Worm (Caenorhabditis elegans): ENCODE data around the gene F21D12.3.
"Not testable (repeated sequence)": the region's sequence is repeated elsewhere in the genome, so short reads cannot be mapped to it uniquely, and the experiment has no call there.

F21D12.3 gene

ce11 chrII:7323925-7324324 lies at the start of gene F21D12.3:
F21D12.3 (minus strand) TSS chrII:7324025.
- TF ChIP-seq ceh-28 (tag; optimal IDR thresholded peaks at IDR 0.05) (no peak), egl-27 (tag; optimal IDR thresholded peaks at IDR 0.05) (no peak), tra-1 (GFP tag; IDR thresholded peaks at IDR 0.05) (no peak), sdz-12 (GFP tag; optimal IDR thresholded peaks at IDR 0.05) (peak; percentile 16), mes-2 (tag; optimal IDR thresholded peaks at IDR 0.05; ENCODE audit: poor library complexity, severe bottlenecking) (peak; percentile 8), madf-9 (GFP tag; conservative IDR thresholded peaks at IDR 0.05) (0 out of 2 replicates have a peak, but pooled peaks have one; percentile 50), dmd-6 (GFP tag; IDR thresholded peaks at IDR 0.05) (0 out of 2 replicates have a peak, but pooled peaks have one; percentile 12), tag-97 (GFP tag; IDR thresholded peaks at IDR 0.05) (no peak), unc-62 (GFP tag; optimal IDR thresholded peaks at IDR 0.05 in 1 of 2) (no peak), unc-62 (tag; optimal IDR thresholded peaks at IDR 0.05) (no peak), skn-1 (tag; optimal IDR thresholded peaks at IDR 0.05) (no peak), set-16 (GFP tag; IDR thresholded peaks at IDR 0.05) (no peak), duxl-1 (tag; optimal IDR thresholded peaks at IDR 0.05; ENCODE audit: poor library complexity) (no peak), daf-8 (GFP tag; IDR thresholded peaks at IDR 0.05) (no peak), egl-43 (GFP tag; IDR thresholded peaks at IDR 0.05) (0 out of 2 replicates have a peak, but pooled peaks have one; percentile 8), hlh-30 (tag; optimal IDR thresholded peaks at IDR 0.05; ENCODE audit: insufficient read depth) (peak; percentile 24), hif-1 (tag; optimal IDR thresholded peaks at IDR 0.05) (no peak), lim-7 (GFP tag; IDR thresholded peaks at IDR 0.05) (0 out of 2 replicates have a peak, but pooled peaks have one; percentile 19), hmg-1.1 (GFP tag; IDR thresholded peaks at IDR 0.05) (no peak), T26A8.4 (GFP tag; IDR thresholded peaks at IDR 0.05) (0 out of 2 replicates have a peak, but pooled peaks have one; percentile 17), snpc-1.2 (GFP tag; IDR thresholded peaks at IDR 0.05) (no peak)

- TF ChIP-seq arid-1 (GFP tag; conservative IDR thresholded peaks at IDR 0.05) (peak; percentile 29; the same call in 1 of the 2 replicates), lin-38 (GFP tag; IDR thresholded peaks at IDR 0.05) (peak; percentile 46), F26F4.8 (GFP tag; conservative IDR thresholded peaks at IDR 0.05) (0 out of 2 replicates have a peak, but pooled peaks have one; percentile 27), Y48G9A.11 (GFP tag; IDR thresholded peaks at IDR 0.05) (0 out of 2 replicates have a peak, but pooled peaks have one; percentile 22)
These were observed 48.5 kb upstream of the F21D12.3 start for ce11 chrII:7372371-7372770.

ce11 chrII:7370195-7370594 lies 46.4 kb upstream of the F21D12.3 start, which contains the start of gene F43E2.11:
F43E2.11 (minus strand) TSS chrII:7370295.
- TF ChIP-seq daf-8 (GFP tag; IDR thresholded peaks at IDR 0.05); dmd-6 (GFP tag; IDR thresholded peaks at IDR 0.05); jun-1 (tag; optimal IDR thresholded peaks at IDR 0.05): not testable (repeated sequence)

- TF ChIP-seq rbr-2 (tag; optimal IDR thresholded peaks at IDR 0.05) = no peak
- no peak for TF ChIP-seq set-16 (GFP tag; IDR thresholded peaks at IDR 0.05)
- TF ChIP-seq lin-38 (GFP tag; IDR thresholded peaks at IDR 0.05) = no peak
- no peak for TF ChIP-seq F44E2.7 (GFP tag; IDR thresholded peaks at IDR 0.05)
- no peak for TF ChIP-seq dve-1 (tag; optimal IDR thresholded peaks at IDR 0.05; ENCODE audit: insufficient read depth)
- no peak for TF ChIP-seq gei-8 (GFP tag; optimal IDR thresholded peaks at IDR 0.05)
- no peak for TF ChIP-seq F37D6.2 (tag; optimal IDR thresholded peaks at IDR 0.05)
- TF ChIP-seq mes-2 (tag; optimal IDR thresholded peaks at IDR 0.05; ENCODE audit: poor library complexity, severe bottlenecking) = no peak
- TF ChIP-seq nhr-6 (tag; optimal IDR thresholded peaks at IDR 0.05) = no peak
- TF ChIP-seq ceh-32 (tag; optimal IDR thresholded peaks at IDR 0.05; ENCODE audit: poor library complexity) = no peak
These were observed 44.9 kb upstream of the F21D12.3 start, which contains the start of gene F43E2.6 for ce11 chrII:7368761-7369160. F43E2.6 (minus strand) TSS chrII:7368861.
